Worm (Caenorhabditis elegans) whole organism, L4 larva: ENCODE data around the gene ZK418.5.

Experiments used
- F49E8.2 ChIP-seq: sonication (generic microtip); optimal IDR thresholded peaks from 2 replicates; lab custom pipeline; 2016; ENCODE audit warnings: missing compliant biosample characterization, mild to moderate bottlenecking, missing genetic modification characterization, borderline replicate concordance
- T20F7.1 ChIP-seq: fragments of 200-800 bp; sonication (Bioruptor generic); optimal IDR thresholded peaks from 2 replicates; lab custom pipeline; 2018; ENCODE audit warnings: mild to moderate bottlenecking, missing genetic modification characterization, missing compliant biosample characterization
- Y105C5A.15 ChIP-seq: fragments of 200-800 bp; sonication (Bioruptor generic); IDR thresholded peaks from 2 replicates; pipeline ENCODE4 v1.3.6; 2022; ENCODE audit warnings: missing genetic modification characterization, missing compliant biosample characterization
- Y48G9A.11 ChIP-seq: fragments of 200-800 bp; sonication (Bioruptor generic); IDR thresholded peaks from 2 replicates; pipeline ENCODE4 v1.3.6; 2022; ENCODE audit warnings: missing genetic modification reagents, missing genetic modification characterization, missing compliant biosample characterization
- Y75B8A.6 ChIP-seq: fragments of 200-800 bp; sonication (Bioruptor generic); IDR thresholded peaks from 2 replicates; pipeline ENCODE4 v1.3.6; 2022; ENCODE audit warnings: missing genetic modification reagents, missing genetic modification characterization, missing compliant biosample characterization
- aha-1 ChIP-seq: fragments of 150-350 bp; peaks from one replicate; lab custom pipeline; 2014; ENCODE audit warnings: missing biosample characterization, missing genetic modification characterization
- aly-2 ChIP-seq: sonication (generic microtip); optimal IDR thresholded peaks from 2 replicates; lab custom pipeline; 2018; ENCODE audit warnings: missing biosample characterization, missing genetic modification characterization
- ama-1 ChIP-seq: fragments of 150-350 bp; optimal IDR thresholded peaks from 2 replicates; lab custom pipeline; 2014; ENCODE audit warnings: inconsistent platforms, mixed read lengths
- attf-4 ChIP-seq: sonication (generic microtip); optimal IDR thresholded peaks from 3 replicates; lab custom pipeline; 2017; ENCODE audit warnings: missing biosample characterization, missing genetic modification characterization
- ceh-20 ChIP-seq: fragments of 200-800 bp; sonication (Bioruptor generic); IDR thresholded peaks from 2 replicates; pipeline ENCODE4 v1.3.6; 2022; ENCODE audit warnings: missing genetic modification reagents, missing genetic modification characterization, missing compliant biosample characterization
- ceh-32 ChIP-seq: sonication (generic microtip); optimal IDR thresholded peaks from 2 replicates; lab custom pipeline; 2016; ENCODE audit warnings: mild to moderate bottlenecking, missing genetic modification characterization, missing compliant biosample characterization; ENCODE audit not compliant: poor library complexity
- ceh-82 ChIP-seq: sonication (generic microtip); optimal IDR thresholded peaks from 2 replicates; lab custom pipeline; 2017; ENCODE audit warnings: missing biosample characterization, missing genetic modification characterization
- ctbp-1 ChIP-seq: fragments of 200-800 bp; sonication (Bioruptor generic); IDR thresholded peaks from 2 replicates; pipeline ENCODE4 v1.3.6; 2022; ENCODE audit warnings: missing genetic modification reagents, missing genetic modification characterization, missing compliant biosample characterization
- daf-16 ChIP-seq, 3 experiments: sonication (generic microtip); optimal IDR thresholded peaks; 2 replicates each; lab custom pipeline; 2016 to 2017; ENCODE audit warnings: missing genetic modification characterization in 3 of 3, missing genetic modification reagents in 3 of 3, mild to moderate bottlenecking in 2 of 3, missing compliant biosample characterization in 2 of 3, missing biosample characterization in 1 of 3, moderate library complexity in 1 of 3
- daf-19 ChIP-seq: fragments of 200-800 bp; sonication (Bioruptor generic); conservative IDR thresholded peaks from 2 replicates; pipeline ENCODE4 v1.3.6; 2022; ENCODE audit warnings: missing genetic modification characterization, missing compliant biosample characterization
- daf-8 ChIP-seq: fragments of 200-800 bp; sonication (Bioruptor generic); IDR thresholded peaks from 2 replicates; pipeline ENCODE4 v1.3.6; 2022; ENCODE audit warnings: missing genetic modification characterization, missing compliant biosample characterization
- dmd-6 ChIP-seq: fragments of 200-800 bp; sonication (Bioruptor generic); IDR thresholded peaks from 2 replicates; pipeline ENCODE4 v1.3.6; 2022; ENCODE audit warnings: missing genetic modification reagents, missing genetic modification characterization, missing compliant biosample characterization
- dmd-8 ChIP-seq: fragments of 200-800 bp; sonication (Bioruptor generic); IDR thresholded peaks from 2 replicates; pipeline ENCODE4 v1.3.6; 2022; ENCODE audit warnings: missing genetic modification characterization, missing compliant biosample characterization
- dve-1 ChIP-seq: sonication (generic microtip); optimal IDR thresholded peaks from 2 replicates; lab custom pipeline; 2017; ENCODE audit warnings: antibody characterized with exemption, mild to moderate bottlenecking, missing genetic modification characterization, missing compliant biosample characterization; ENCODE audit not compliant: insufficient read depth
- fkh-10 ChIP-seq: fragments of 150-350 bp; optimal IDR thresholded peaks from 2 replicates; lab custom pipeline; 2014; ENCODE audit warnings: missing biosample characterization, missing genetic modification reagents, missing genetic modification characterization
- hlh-11 ChIP-seq: fragments of 200-800 bp; sonication (Bioruptor generic); optimal IDR thresholded peaks from 2 replicates; lab custom pipeline; 2018; ENCODE audit warnings: mild to moderate bottlenecking, missing genetic modification characterization, missing compliant biosample characterization
- lin-1 ChIP-seq: fragments of 200-800 bp; sonication (Bioruptor generic); IDR thresholded peaks from 2 replicates; pipeline ENCODE4 v1.3.6; 2022; ENCODE audit warnings: missing genetic modification reagents, missing genetic modification characterization, missing compliant biosample characterization
- lin-13 ChIP-seq: fragments of 150-350 bp; optimal IDR thresholded peaks from 2 replicates; lab custom pipeline; 2014; ENCODE audit warnings: missing biosample characterization, missing genetic modification reagents, missing genetic modification characterization
- lsy-2 ChIP-seq, 2 experiments: fragments of 150-350 bp in 1 of 2; sonication (generic microtip) in 1 of 2; optimal IDR thresholded peaks; 2 replicates each; lab custom pipeline; 2014 to 2017; ENCODE audit warnings: missing biosample characterization in 2 of 2, missing genetic modification characterization in 2 of 2
- mdt-29 ChIP-seq: fragments of 200-800 bp; sonication (Bioruptor generic); IDR thresholded peaks from 2 replicates; pipeline ENCODE4 v1.3.6; 2022; ENCODE audit warnings: missing genetic modification reagents, missing genetic modification characterization, missing compliant biosample characterization
- mep-1 ChIP-seq: fragments of 150-350 bp; sonication (generic microtip); optimal IDR thresholded peaks from 3 replicates; lab custom pipeline; 2014; ENCODE audit warnings: missing biosample characterization, missing genetic modification characterization
- mes-2 ChIP-seq: sonication (generic microtip); optimal IDR thresholded peaks from 2 replicates; lab custom pipeline; 2016; ENCODE audit warnings: missing genotype, mild to moderate bottlenecking, missing genetic modification characterization, missing compliant biosample characterization; ENCODE audit not compliant: poor library complexity, severe bottlenecking
- mxl-3 ChIP-seq: fragments of 200-800 bp; sonication (Bioruptor generic); optimal IDR thresholded peaks from 2 replicates; lab custom pipeline; 2018; ENCODE audit warnings: mild to moderate bottlenecking, missing genetic modification characterization, missing compliant biosample characterization
- nhr-11 ChIP-seq: fragments of 150-350 bp; optimal IDR thresholded peaks from 2 replicates; lab custom pipeline; 2014; ENCODE audit warnings: missing biosample characterization, missing genetic modification characterization
- nhr-237 ChIP-seq: sonication (generic microtip); optimal IDR thresholded peaks from 2 replicates; lab custom pipeline; 2017; ENCODE audit warnings: missing biosample characterization, missing genetic modification characterization
- nhr-28 ChIP-seq: fragments of 150-350 bp; optimal IDR thresholded peaks from 2 replicates; lab custom pipeline; 2014; ENCODE audit warnings: missing biosample characterization, missing genetic modification characterization
- nhr-41 ChIP-seq: fragments of 200-800 bp; sonication (Bioruptor generic); IDR thresholded peaks from 2 replicates; pipeline ENCODE4 v1.3.6; 2022; ENCODE audit warnings: missing genetic modification reagents, missing genetic modification characterization, missing compliant biosample characterization
- nhr-42 ChIP-seq: fragments of 200-800 bp; sonication (Bioruptor generic); IDR thresholded peaks from 2 replicates; pipeline ENCODE4 v1.3.6; 2022; ENCODE audit warnings: missing genetic modification characterization, missing compliant biosample characterization
- nhr-76 ChIP-seq: fragments of 150-350 bp; optimal IDR thresholded peaks from 2 replicates; lab custom pipeline; 2014; ENCODE audit warnings: missing biosample characterization, missing genetic modification characterization
- nhr-77 ChIP-seq: fragments of 150-350 bp; optimal IDR thresholded peaks from 2 replicates; lab custom pipeline; 2014; ENCODE audit warnings: missing biosample characterization, missing genetic modification characterization
- pha-4 ChIP-seq, 2 experiments: fragments of 150-350 bp in 1 of 2; fragments of 200-800 bp in 1 of 2; sonication (Bioruptor generic) in 1 of 2; IDR thresholded peaks in 1 of 2; optimal IDR thresholded peaks in 1 of 2; 2 replicates each; pipeline versions ENCODE4 v1.3.6 to Lab custom; 2014 to 2022; ENCODE audit warnings: missing genetic modification characterization in 2 of 2, missing genetic modification reagents in 2 of 2, missing biosample characterization in 1 of 2, missing compliant biosample characterization in 1 of 2
- pqm-1 ChIP-seq: sonication (generic microtip); optimal IDR thresholded peaks from 2 replicates; lab custom pipeline; 2017; ENCODE audit warnings: missing biosample characterization, missing genetic modification characterization
- rbr-2 ChIP-seq: sonication (generic microtip); optimal IDR thresholded peaks from 2 replicates; lab custom pipeline; 2016; ENCODE audit warnings: missing genotype, missing genetic modification characterization, missing compliant biosample characterization
- saeg-2 ChIP-seq: fragments of 200-800 bp; sonication (Bioruptor generic); IDR thresholded peaks from 2 replicates; pipeline ENCODE4 v1.3.6; 2022; ENCODE audit warnings: missing genetic modification reagents, missing genetic modification characterization, missing compliant biosample characterization
- sdz-12 ChIP-seq: fragments of 200-800 bp; sonication (Bioruptor generic); optimal IDR thresholded peaks from 2 replicates; lab custom pipeline; 2018; ENCODE audit warnings: mild to moderate bottlenecking, missing genetic modification characterization, missing compliant biosample characterization
- spr-1 ChIP-seq: sonication (generic microtip); optimal IDR thresholded peaks from 2 replicates; lab custom pipeline; 2016; ENCODE audit warnings: mild to moderate bottlenecking, missing genetic modification characterization, missing compliant biosample characterization
- unc-62 ChIP-seq, 3 experiments: fragments of 150-350 bp in 1 of 3; sonication (generic microtip); optimal IDR thresholded peaks in 2 of 3; peaks in 1 of 3; 1 replicate in 1 of 3; 2 replicates in 2 of 3; lab custom pipeline; 2014 to 2017; ENCODE audit warnings: missing biosample characterization in 3 of 3, missing genetic modification characterization in 3 of 3, missing genetic modification reagents in 3 of 3, missing genotype in 1 of 3
- zip-11 ChIP-seq: fragments of 200-800 bp; sonication (Bioruptor generic); IDR thresholded peaks from 2 replicates; pipeline ENCODE4 v1.3.6; 2022; ENCODE audit warnings: missing genetic modification characterization, missing compliant biosample characterization
- ztf-7 ChIP-seq: fragments of 150-350 bp; optimal IDR thresholded peaks from 2 replicates; lab custom pipeline; 2014; ENCODE audit warnings: missing biosample characterization, missing genetic modification characterization

Gene ZK418.5

ce11 chrIII:7112285-7112684 lies 38.6 kb upstream of the ZK418.5 start:
- TF ChIP-seq mxl-3 (GFP tag; lab: Kevin White, UChicago) = no peak
- TF ChIP-seq unc-62 (GFP tag; optimal IDR thresholded peaks at IDR 0.05 in 1 of 2; lab: Kevin White, UChicago) = peak in 1 of 2 experiments; percentile 91
- TF ChIP-seq unc-62 (tag; optimal IDR thresholded peaks at IDR 0.05; lab: Kevin White, UChicago) = no peak
- TF ChIP-seq, all 104 proteins: peak for 1

DNA sequence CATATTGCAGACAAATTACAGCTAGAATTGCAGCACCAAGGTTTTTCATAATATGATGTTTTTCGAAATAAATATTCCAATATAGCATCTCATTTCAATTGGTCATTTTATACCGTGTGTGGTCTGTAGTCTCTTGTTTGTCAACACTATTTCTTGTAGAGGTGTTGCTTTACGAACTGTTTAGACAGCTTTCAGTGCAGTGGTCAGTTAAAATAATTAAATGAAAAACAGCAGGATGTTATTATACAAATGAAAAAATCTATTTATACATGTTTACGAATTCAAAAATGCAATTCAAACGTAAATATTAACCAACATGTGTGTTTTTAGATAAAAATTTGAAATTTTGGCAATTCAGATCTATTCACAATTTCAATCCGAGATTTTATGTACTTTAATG lies 38.1 kb upstream of the ZK418.5 start, which contains the start of gene B0280.7:
TSS of gene B0280.7 (minus strand) at position 101 of the 400 bp plus-strand sequence.
- no peak for TF ChIP-seq Y75B8A.6 (GFP tag; lab: Robert Waterston, UW)
- no peak for TF ChIP-seq Y105C5A.15 (GFP tag; lab: Robert Waterston, UW)
- TF ChIP-seq spr-1 (tag; lab: Kevin White, UChicago) = no peak
- TF ChIP-seq unc-62 (GFP tag; optimal IDR thresholded peaks at IDR 0.05 in 1 of 2; lab: Kevin White, UChicago) = no peak
- TF ChIP-seq unc-62 (tag; optimal IDR thresholded peaks at IDR 0.05; lab: Kevin White, UChicago) = no peak
- TF ChIP-seq ceh-20 (GFP tag; lab: Robert Waterston, UW) = no peak
- no peak for TF ChIP-seq nhr-77 (tag; lab: Kevin White, UChicago)
- TF ChIP-seq nhr-41 = no peak
- TF ChIP-seq nhr-237 = no peak
- TF ChIP-seq ctbp-1 = no peak
- TF ChIP-seq ceh-82 (tag; lab: Kevin White, UChicago) = no peak

ce11 chrIII:7107965-7108364 lies 34.3 kb upstream of the ZK418.5 start, which contains the start of gene odd-1:
Gene odd-1 (plus strand): TSS chrIII:7108313.
- TF ChIP-seq pqm-1 (tag; lab: Kevin White, UChicago) (peak; percentile 77), daf-8 (GFP tag; lab: Robert Waterston, UW) (no peak), saeg-2 (GFP tag; lab: Robert Waterston, UW) (no peak), F49E8.2 (no peak), hlh-11 (tag; lab: Kevin White, UChicago) (peak; percentile 9), lin-13 (GFP tag; lab: Kevin White, UChicago) (no peak), dmd-6 (GFP tag; lab: Robert Waterston, UW) (peak; percentile 24; the same call in 1 of the 2 replicates), mes-2 (tag; lab: Kevin White, UChicago) (no peak), daf-16 (GFP tag; optimal IDR thresholded peaks at IDR 0.05; lab: Kevin White, UChicago) (no peak), daf-16 (tag; optimal IDR thresholded peaks at IDR 0.05; lab: Kevin White, UChicago) (peak; percentile 49), nhr-11 (no peak), ama-1 (lab: Kevin White, UChicago) (no peak), rbr-2 (no peak), ceh-32 (tag; lab: Kevin White, UChicago) (no peak), mep-1 (tag; lab: Kevin White, UChicago) (no peak), nhr-28 (peak; percentile 30), aha-1 (peak; percentile 82), nhr-76 (tag; lab: Kevin White, UChicago) (no peak), sdz-12 (GFP tag; lab: Kevin White, UChicago) (no peak), dve-1 (peak; percentile 33)

DNA sequence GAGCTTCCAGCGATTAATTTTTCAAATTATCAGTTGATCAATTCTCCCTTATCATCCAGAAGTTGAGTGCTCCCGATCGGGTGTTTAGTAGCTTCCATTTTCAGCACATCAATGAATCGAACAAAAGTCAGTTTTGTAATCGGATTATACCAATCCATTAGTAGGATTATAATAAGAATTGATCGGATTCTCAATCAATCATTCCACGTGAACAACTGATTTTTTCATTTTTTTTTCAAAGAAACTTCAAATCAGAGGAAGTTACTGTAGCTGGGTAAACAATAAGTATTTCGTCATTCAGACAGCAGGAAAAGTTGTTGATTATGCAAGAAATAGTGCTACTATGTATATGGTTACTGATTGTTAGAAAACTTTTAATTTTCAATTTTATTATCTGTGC lies 33.2 kb upstream of the ZK418.5 start:
- TF ChIP-seq daf-8 (GFP tag; lab: Robert Waterston, UW) (no peak), hlh-11 (tag; lab: Kevin White, UChicago) (peak; percentile 57), pqm-1 (tag; lab: Kevin White, UChicago) (peak; percentile 62), Y75B8A.6 (GFP tag; lab: Robert Waterston, UW) (no peak), pha-4 (GFP tag; IDR thresholded peaks at IDR 0.05; lab: Robert Waterston, UW) (no peak), pha-4 (tag; optimal IDR thresholded peaks at IDR 0.05; lab: Kevin White, UChicago) (no peak), aly-2 (tag; lab: Kevin White, UChicago) (no peak), nhr-76 (tag; lab: Kevin White, UChicago) (no peak), spr-1 (tag; lab: Kevin White, UChicago) (no peak), dmd-8 (GFP tag; lab: Robert Waterston, UW) (no peak), ztf-7 (no peak), fkh-10 (no peak), ceh-32 (tag; lab: Kevin White, UChicago) (no peak), mdt-29 (no peak), nhr-42 (GFP tag; lab: Robert Waterston, UW) (no peak), T20F7.1 (GFP tag; lab: Kevin White, UChicago) (no peak), attf-4 (tag; lab: Kevin White, UChicago) (no peak), Y48G9A.11 (no peak), zip-11 (GFP tag; lab: Robert Waterston, UW) (no peak), lin-1 (GFP tag; lab: Robert Waterston, UW) (0 out of 2 replicates have a peak, but pooled peaks have one; percentile 21), daf-19 (GFP tag; lab: Robert Waterston, UW) (no peak), rbr-2 (no peak), lsy-2 (tag; optimal IDR thresholded peaks at IDR 0.05; lab: Kevin White, UChicago) (no peak), daf-16 (GFP tag; optimal IDR thresholded peaks at IDR 0.05; lab: Kevin White, UChicago) (no peak), daf-16 (tag; optimal IDR thresholded peaks at IDR 0.05; lab: Kevin White, UChicago) (peak; percentile 85)
